Fruit fly (Drosophila melanogaster): ENCODE data around the gene Atg8a.

- TF ChIP-seq CTCF (optimal IDR thresholded peaks at IDR 0.05) (no peak), CG8478 (optimal IDR thresholded peaks at IDR 0.05) (no peak)
These were observed 38.8 kb downstream of the Atg8a start for dm6 chrX:10729196-10729835.
